Worm (Caenorhabditis elegans) whole organism, early embryonic: ENCODE data around the gene ZK637.4.

Experiments
- aly-1 ChIP-seq: sonication (generic microtip); optimal IDR thresholded peaks from 2 replicates; lab custom pipeline; 2016; ENCODE audit warnings: missing genetic modification characterization, missing compliant biosample characterization
- ama-1 ChIP-seq: fragments of 150-350 bp; optimal IDR thresholded peaks from 2 replicates; lab custom pipeline; 2014
- ceh-13 ChIP-seq: fragments of 200-800 bp; sonication (Bioruptor generic); optimal IDR thresholded peaks from 2 replicates; lab custom pipeline; 2018; ENCODE audit warnings: mild to moderate bottlenecking, missing genetic modification characterization, missing compliant biosample characterization
- ceh-36 ChIP-seq: sonication (generic microtip); optimal IDR thresholded peaks from 2 replicates; lab custom pipeline; 2016; ENCODE audit warnings: missing genetic modification characterization, inconsistent platforms, missing compliant biosample characterization
- scrt-1 ChIP-seq: fragments of 200-800 bp; sonication (Bioruptor generic); IDR thresholded peaks from 2 replicates; pipeline ENCODE4 v1.3.6; 2022; ENCODE audit warnings: missing genetic modification characterization, missing compliant biosample characterization
- sea-1 ChIP-seq: fragments of 200-800 bp; sonication (Bioruptor generic); conservative IDR thresholded peaks from 2 replicates; pipeline ENCODE4 v1.3.6; 2022; ENCODE audit warnings: missing genetic modification characterization, missing compliant biosample characterization
- tbx-11 ChIP-seq: fragments of 200-800 bp; sonication (Bioruptor generic); IDR thresholded peaks from 2 replicates; pipeline ENCODE4 v1.3.6; 2022; ENCODE audit warnings: missing genetic modification characterization, missing compliant biosample characterization

DNA sequence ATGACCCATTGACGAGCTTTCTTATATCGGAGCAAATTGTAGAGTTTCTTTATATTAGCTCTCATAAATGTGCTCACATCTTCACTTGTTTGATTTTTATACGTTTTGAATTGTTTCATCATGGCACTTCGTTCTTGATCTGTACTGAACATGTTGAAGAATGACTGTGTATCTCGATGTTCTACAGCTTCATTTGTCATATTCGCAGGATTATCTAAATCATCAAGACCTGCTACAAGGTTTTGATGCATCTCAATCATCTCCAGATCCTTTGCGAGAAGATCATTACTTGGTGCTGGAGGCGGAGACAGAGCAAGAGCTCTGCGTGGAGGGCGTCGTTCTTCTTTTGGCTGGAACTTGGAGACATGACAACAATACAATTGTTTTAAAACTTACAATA is 9.7 kb downstream of the ZK637.4 start:
- TF ChIP-seq ama-1 (lab: Kevin White, UChicago) (no peak), tbx-11 (GFP tag; lab: Robert Waterston, UW) (no peak), sea-1 (no peak), ceh-36 (tag; lab: Kevin White, UChicago) (no peak), ceh-13 (GFP tag; lab: Kevin White, UChicago) (no peak), scrt-1 (GFP tag; lab: Robert Waterston, UW) (no peak), aly-1 (tag; lab: Kevin White, UChicago) (no peak)
